Worm (Caenorhabditis elegans) whole organism, L4/young adult: ENCODE results near the gene pgp-13.

Experiments used
- W03F9.2 ChIP-seq: fragments of 150-350 bp; optimal IDR thresholded peaks from 2 replicates; lab custom pipeline; 2014; ENCODE audit warnings: missing biosample characterization, missing genetic modification characterization
- dao-5 ChIP-seq: sonication (generic microtip); optimal IDR thresholded peaks from 2 replicates; lab custom pipeline; 2016; ENCODE audit warnings: missing genotype, missing genetic modification characterization, moderate library complexity, missing compliant biosample characterization
- him-1 ChIP-seq: sonication (generic microtip); optimal IDR thresholded peaks from 2 replicates; lab custom pipeline; 2016; ENCODE audit warnings: missing genotype, missing genetic modification reagents, missing genetic modification characterization, missing compliant biosample characterization

DNA sequence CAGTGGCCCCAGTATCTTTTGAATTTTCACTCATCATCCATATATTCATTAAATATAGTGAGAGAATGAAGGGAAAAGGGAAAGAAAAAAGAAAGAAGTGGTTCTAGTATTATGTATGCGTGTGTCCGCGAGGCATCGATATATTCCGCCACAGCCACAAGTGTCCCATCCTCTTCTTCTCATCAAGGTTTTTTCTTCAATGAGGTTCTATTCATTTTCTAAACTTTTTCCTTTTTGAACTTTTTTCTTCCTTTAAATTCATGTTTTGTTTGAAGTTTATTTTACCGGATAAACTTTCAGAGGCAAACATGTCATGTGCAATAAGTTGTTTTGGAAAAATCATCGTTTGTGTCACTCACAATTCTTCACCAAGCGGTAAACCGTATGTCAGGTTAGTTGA, 26.2 kb upstream of the pgp-13 start, which contains the start of gene rgs-2:
- TF ChIP-seq him-1 (no peak), W03F9.2 (tag; lab: Kevin White, UChicago) (no peak), dao-5 (tag; lab: Kevin White, UChicago) (no peak)
